Fruit fly (Drosophila melanogaster) whole organism, prepupa: Measurements from ENCODE around the gene CG5245.
"Not testable (repeated sequence)": the region's sequence is repeated elsewhere in the genome, so short reads cannot be mapped to it uniquely, and the experiment has no call there.

ENCODE experiments used
- CG10669 ChIP-seq: fragments of 200-800 bp; sonication (Bioruptor generic); optimal IDR thresholded peaks from 3 replicates; lab custom pipeline; 2018; ENCODE audit warnings: missing biosample characterization, mild to moderate bottlenecking, missing genetic modification characterization, moderate library complexity
- CG3032 ChIP-seq: fragments of 200-800 bp; optimal IDR thresholded peaks from 2 replicates; lab custom pipeline; 2019; ENCODE audit warnings: missing biosample characterization, mild to moderate bottlenecking, missing genetic modification characterization, moderate library complexity
- CG4318 ChIP-seq: fragments of 200-800 bp; sonication (Bioruptor generic); optimal IDR thresholded peaks from 3 replicates; lab custom pipeline; 2017; ENCODE audit warnings: missing biosample characterization, mild to moderate bottlenecking, missing genetic modification characterization
- CG8632 ChIP-seq: fragments of 200-800 bp; sonication (Bioruptor generic); optimal IDR thresholded peaks from 3 replicates; lab custom pipeline; 2016; ENCODE audit warnings: missing biosample characterization, missing genetic modification characterization
- Met ChIP-seq: fragments of 200-800 bp; sonication (Bioruptor generic); optimal IDR thresholded peaks from 3 replicates; lab custom pipeline; 2016; ENCODE audit warnings: missing biosample characterization, missing genetic modification characterization
- OdsH ChIP-seq: fragments of 200-800 bp; sonication (Bioruptor generic); optimal IDR thresholded peaks from 3 replicates; lab custom pipeline; 2016; ENCODE audit warnings: missing biosample characterization, missing genetic modification characterization
- pdm3 ChIP-seq: fragments of 200-800 bp; sonication (Bioruptor generic); optimal IDR thresholded peaks from 3 replicates; lab custom pipeline; 2016; ENCODE audit warnings: missing biosample characterization, missing genetic modification characterization
- vri ChIP-seq: fragments of 200-800 bp; sonication (Bioruptor generic); optimal IDR thresholded peaks from 3 replicates; lab custom pipeline; 2016; ENCODE audit warnings: missing biosample characterization, mild to moderate bottlenecking, missing genetic modification characterization

dm6 chr3R:12467675-12468074 is 38.3 kb downstream of the CG5245 start, which contains the start of gene Hsp70Ba:
- not testable (repeated sequence) for TF ChIP-seq CG3032 (tag; lab: Kevin White, UChicago); CG10669 (GFP tag; lab: Kevin White, UChicago); CG8632 (GFP tag; lab: Kevin White, UChicago); CG4318 (GFP tag; lab: Kevin White, UChicago); OdsH (GFP tag; lab: Kevin White, UChicago); vri (GFP tag; lab: Kevin White, UChicago); pdm3; Met (GFP tag; lab: Kevin White, UChicago)
